Fruit fly (Drosophila melanogaster) whole organism, embryonic: ENCODE measurements around the gene Rpn11.

Experiments used
- Aef1 ChIP-seq: fragments of 200-800 bp; sonication (Bioruptor generic); IDR thresholded peaks from 3 replicates; pipeline ENCODE4 v1.3.6; 2022; ENCODE audit warnings: missing biosample characterization, missing genetic modification characterization
- Bdp1 ChIP-seq: fragments of 200-800 bp; sonication (Bioruptor generic); optimal IDR thresholded peaks from 3 replicates; lab custom pipeline; 2016; ENCODE audit warnings: missing biosample characterization, missing genetic modification characterization
- CG10321 ChIP-seq: fragments of 200-800 bp; sonication (Bioruptor generic); IDR thresholded peaks from 2 replicates; pipeline ENCODE4 v1.3.6; 2022; ENCODE audit warnings: missing biosample characterization, missing genetic modification characterization
- CG10366 ChIP-seq: fragments of 200-800 bp; sonication (Bioruptor generic); IDR thresholded peaks from 2 replicates; pipeline ENCODE4 v1.3.6; 2022; ENCODE audit warnings: missing biosample characterization, missing genetic modification characterization
- CG10959 ChIP-seq: fragments of 200-800 bp; sonication (Bioruptor generic); IDR thresholded peaks from 2 replicates; pipeline ENCODE4 v1.3.6; 2022; ENCODE audit warnings: missing biosample characterization, missing genetic modification characterization
- CG12659 ChIP-seq: fragments of 200-800 bp; sonication (Bioruptor generic); optimal IDR thresholded peaks from 3 replicates; lab custom pipeline; 2017; ENCODE audit warnings: mild to moderate bottlenecking, missing biosample characterization, missing genetic modification reagents, missing genetic modification characterization
- CG12769 ChIP-seq: fragments of 200-800 bp; sonication (Bioruptor generic); optimal IDR thresholded peaks from 2 replicates; lab custom pipeline; 2019; ENCODE audit warnings: missing biosample characterization, mild to moderate bottlenecking, missing genetic modification characterization, moderate library complexity
- CG16813 ChIP-seq: fragments of 200-800 bp; sonication (Bioruptor generic); IDR thresholded peaks from 3 replicates; pipeline ENCODE4 v1.3.6; 2022; ENCODE audit warnings: missing biosample characterization, missing genetic modification characterization; ENCODE audit not compliant: partially characterized antibody
- CG17385 ChIP-seq: fragments of 200-800 bp; sonication (Bioruptor generic); optimal IDR thresholded peaks from 3 replicates; lab custom pipeline; 2018; ENCODE audit warnings: missing biosample characterization, mild to moderate bottlenecking, missing genetic modification characterization
- CG17568 ChIP-seq: fragments of 200-800 bp; sonication (Bioruptor generic); optimal IDR thresholded peaks from 2 replicates; lab custom pipeline; 2018; ENCODE audit warnings: missing biosample characterization, mild to moderate bottlenecking, missing genetic modification characterization, moderate library complexity
- CG17612 ChIP-seq: fragments of 200-800 bp; sonication (Bioruptor generic); IDR thresholded peaks from 2 replicates; pipeline ENCODE4 v1.3.6; 2022; ENCODE audit warnings: missing biosample characterization, missing genetic modification characterization
- CG2129 ChIP-seq: fragments of 200-800 bp; sonication (Bioruptor generic); IDR thresholded peaks from 2 replicates; pipeline ENCODE4 v1.3.6; 2022; ENCODE audit warnings: missing biosample characterization, missing genetic modification characterization; ENCODE audit not compliant: partially characterized antibody
- CG2678 ChIP-seq: fragments of 200-800 bp; sonication (Bioruptor generic); optimal IDR thresholded peaks from 3 replicates; lab custom pipeline; 2019; ENCODE audit warnings: missing biosample characterization, mild to moderate bottlenecking, missing genetic modification characterization, moderate library complexity
- CG31441 ChIP-seq: fragments of 200-800 bp; sonication (Bioruptor generic); IDR thresholded peaks from 2 replicates; pipeline ENCODE4 v1.3.6; 2022; ENCODE audit warnings: missing biosample characterization, missing genetic modification characterization
- CG32767 ChIP-seq: fragments of 200-800 bp; sonication (Bioruptor generic); IDR thresholded peaks from 2 replicates; pipeline ENCODE4 v1.3.6; 2022; ENCODE audit warnings: missing biosample characterization, missing genetic modification characterization
- CG6854 ChIP-seq: fragments of 200-800 bp; sonication (Bioruptor generic); optimal IDR thresholded peaks from 3 replicates; lab custom pipeline; 2017; ENCODE audit warnings: missing biosample characterization, mild to moderate bottlenecking, missing genetic modification characterization
- CG8281 ChIP-seq: fragments of 200-800 bp; sonication (Bioruptor generic); optimal IDR thresholded peaks from 2 replicates; lab custom pipeline; 2018; ENCODE audit warnings: missing biosample characterization, mild to moderate bottlenecking, missing genetic modification characterization, moderate library complexity
- CG8290 ChIP-seq, 3 experiments: fragments of 200-800 bp; sonication (Bioruptor generic); optimal IDR thresholded peaks; 2 replicates each; lab custom pipeline; 2016 to 2019; ENCODE audit warnings: missing biosample characterization in 3 of 3, missing genetic modification characterization in 3 of 3, mild to moderate bottlenecking in 2 of 3, moderate library complexity in 1 of 3
- CG8765 ChIP-seq: fragments of 200-800 bp; sonication (Bioruptor generic); IDR thresholded peaks from 2 replicates; pipeline ENCODE4 v1.3.6; 2022; ENCODE audit warnings: missing biosample characterization, missing genetic modification characterization
- CG9215 ChIP-seq: fragments of 200-800 bp; sonication (Bioruptor generic); IDR thresholded peaks from 2 replicates; pipeline ENCODE4 v1.3.6; 2022; ENCODE audit warnings: missing biosample characterization, missing genetic modification characterization
- CG9797 ChIP-seq: fragments of 200-800 bp; sonication (Bioruptor generic); optimal IDR thresholded peaks from 3 replicates; lab custom pipeline; 2018; ENCODE audit warnings: missing biosample characterization, mild to moderate bottlenecking, missing genetic modification characterization
- D19A ChIP-seq: fragments of 200-800 bp; optimal IDR thresholded peaks from 3 replicates; lab custom pipeline; 2019; ENCODE audit warnings: missing biosample characterization, mild to moderate bottlenecking, missing genetic modification characterization, moderate library complexity
- D19B ChIP-seq: fragments of 200-800 bp; sonication (Bioruptor generic); optimal IDR thresholded peaks from 2 replicates; lab custom pipeline; 2017; ENCODE audit warnings: missing biosample characterization, mild to moderate bottlenecking, missing genetic modification characterization
- ERR ChIP-seq: fragments of 200-800 bp; sonication (Bioruptor generic); optimal IDR thresholded peaks from 2 replicates; lab custom pipeline; 2016; ENCODE audit warnings: missing biosample characterization, missing genetic modification characterization
- Hr51 ChIP-seq, 2 experiments: fragments of 200-800 bp; sonication (Bioruptor generic); optimal IDR thresholded peaks; 2 replicates in 1 of 2; 3 replicates in 1 of 2; lab custom pipeline; 2016 to 2018; ENCODE audit warnings: missing biosample characterization in 2 of 2, missing genetic modification characterization in 2 of 2, mild to moderate bottlenecking in 1 of 2, moderate library complexity in 1 of 2
- NfI ChIP-seq: fragments of 200-800 bp; sonication (Bioruptor generic); optimal IDR thresholded peaks from 3 replicates; lab custom pipeline; 2018; ENCODE audit warnings: missing biosample characterization, mild to moderate bottlenecking, missing genetic modification characterization, moderate library complexity
- Six4 ChIP-seq: fragments of 200-800 bp; sonication (Bioruptor generic); optimal IDR thresholded peaks from 2 replicates; lab custom pipeline; 2016; ENCODE audit warnings: missing biosample characterization, missing genetic modification characterization
- ac ChIP-seq: fragments of 200-800 bp; sonication (Bioruptor generic); optimal IDR thresholded peaks from 3 replicates; lab custom pipeline; 2017; ENCODE audit warnings: missing biosample characterization, mild to moderate bottlenecking, missing genetic modification characterization
- cas ChIP-seq: fragments of 200-800 bp; sonication (Bioruptor generic); IDR thresholded peaks from 2 replicates; pipeline ENCODE4 v1.3.6; 2022; ENCODE audit warnings: missing biosample characterization, missing genetic modification characterization
- caup ChIP-seq: fragments of 200-800 bp; sonication (Bioruptor generic); optimal IDR thresholded peaks from 3 replicates; lab custom pipeline; 2017; ENCODE audit warnings: missing biosample characterization, mild to moderate bottlenecking, missing genetic modification characterization, moderate library complexity; ENCODE audit not compliant: severe bottlenecking
- cg ChIP-seq: fragments of 200-800 bp; sonication (Bioruptor generic); optimal IDR thresholded peaks from 3 replicates; lab custom pipeline; 2019; ENCODE audit warnings: missing biosample characterization, mild to moderate bottlenecking, missing genetic modification characterization, moderate library complexity
- chn ChIP-seq: fragments of 200-800 bp; sonication (Bioruptor generic); optimal IDR thresholded peaks from 2 replicates; lab custom pipeline; 2016; ENCODE audit warnings: missing biosample characterization, missing genetic modification characterization
- dmrt99B ChIP-seq: fragments of 200-800 bp; sonication (Bioruptor generic); optimal IDR thresholded peaks from 2 replicates; lab custom pipeline; 2018; ENCODE audit warnings: missing biosample characterization, mild to moderate bottlenecking, missing genetic modification characterization, moderate library complexity
- eve ChIP-seq, 2 experiments: fragments of >200 bp; optimal IDR thresholded peaks; 2 replicates each; lab custom pipeline; 2017; ENCODE audit warnings: missing biosample characterization in 2 of 2, missing genetic modification characterization in 2 of 2
- fd64A ChIP-seq: fragments of 200-800 bp; sonication (Bioruptor generic); optimal IDR thresholded peaks from 3 replicates; lab custom pipeline; 2018; ENCODE audit warnings: missing biosample characterization, mild to moderate bottlenecking, missing genetic modification characterization
- gcm2 ChIP-seq: fragments of 200-800 bp; sonication (Bioruptor generic); optimal IDR thresholded peaks from 2 replicates; lab custom pipeline; 2016; ENCODE audit warnings: missing biosample characterization, missing genetic modification characterization
- gro ChIP-seq: fragments of 200-800 bp; sonication (Bioruptor generic); optimal IDR thresholded peaks from 2 replicates; lab custom pipeline; 2016; ENCODE audit warnings: missing biosample characterization, missing genetic modification characterization
- ind ChIP-seq: fragments of 200-800 bp; sonication (Bioruptor generic); optimal IDR thresholded peaks from 3 replicates; lab custom pipeline; 2016; ENCODE audit warnings: missing biosample characterization, missing genetic modification characterization
- nerfin-1 ChIP-seq: fragments of 200-800 bp; sonication (Bioruptor generic); optimal IDR thresholded peaks from 3 replicates; lab custom pipeline; 2019; ENCODE audit warnings: missing biosample characterization, mild to moderate bottlenecking, missing genetic modification characterization, moderate library complexity
- peb ChIP-seq: fragments of 200-800 bp; sonication (Bioruptor generic); IDR thresholded peaks from 2 replicates; pipeline ENCODE4 v1.3.6; 2022; ENCODE audit warnings: missing biosample characterization, missing genetic modification characterization
- pum ChIP-seq: fragments of 200-800 bp; sonication (Bioruptor generic); optimal IDR thresholded peaks from 2 replicates; lab custom pipeline; 2016; ENCODE audit warnings: missing biosample characterization, missing genetic modification characterization
- sens ChIP-seq: fragments of 200-800 bp; sonication (Bioruptor generic); peaks from one replicate; lab custom pipeline; 2016; ENCODE audit warnings: missing biosample characterization, missing genetic modification characterization
- slp2 ChIP-seq: fragments of 200-800 bp; sonication (Bioruptor generic); optimal IDR thresholded peaks from 2 replicates; lab custom pipeline; 2016; ENCODE audit warnings: missing biosample characterization, missing genetic modification characterization
- sug ChIP-seq: fragments of 200-800 bp; optimal IDR thresholded peaks from 2 replicates; lab custom pipeline; 2019; ENCODE audit warnings: missing biosample characterization, mild to moderate bottlenecking, missing genetic modification characterization, moderate library complexity
- tap ChIP-seq: fragments of 200-800 bp; optimal IDR thresholded peaks from 3 replicates; lab custom pipeline; 2019; ENCODE audit warnings: missing biosample characterization, mild to moderate bottlenecking, missing genetic modification characterization, moderate library complexity
- unc-4 ChIP-seq: fragments of 200-800 bp; sonication (Bioruptor generic); IDR thresholded peaks from 2 replicates; pipeline ENCODE4 v1.3.6; 2022; ENCODE audit warnings: missing biosample characterization, missing genetic modification characterization; ENCODE audit not compliant: partially characterized antibody

The Rpn11 gene

dm6 chr2L:5079200-5079599 lies 19.6 kb upstream of the Rpn11 start (continued):
- no peak for TF ChIP-seq pum
- TF ChIP-seq slp2 (GFP tag; lab: Kevin White, UChicago), result no peak
- no peak for TF ChIP-seq D19B
- 0 out of 2 replicates have a peak, but pooled peaks have one; percentile 36 for TF ChIP-seq CG10321 (GFP tag; lab: Robert Waterston, UW)
- TF ChIP-seq cg (GFP tag; lab: Kevin White, UChicago), result no peak
- TF ChIP-seq CG31441 (GFP tag; lab: Robert Waterston, UW), result no peak
- TF ChIP-seq sug (tag; lab: Kevin White, UChicago), result no peak
- no peak for TF ChIP-seq CG8290 (GFP tag; optimal IDR thresholded peaks at IDR 0.05; lab: Kevin White, UChicago)
- TF ChIP-seq CG8290 (tag; optimal IDR thresholded peaks at IDR 0.05; lab: Kevin White, UChicago), result no peak
- no peak for TF ChIP-seq peb (GFP tag; lab: Robert Waterston, UW)
- no peak for TF ChIP-seq CG10959
- no peak for TF ChIP-seq fd64A (GFP tag; lab: Kevin White, UChicago)
- TF ChIP-seq ind (GFP tag; lab: Kevin White, UChicago), result no peak
- no peak for TF ChIP-seq Aef1 (GFP tag; lab: Robert Waterston, UW)
- TF ChIP-seq CG12659, result no peak
- no peak for TF ChIP-seq gro
- TF ChIP-seq CG8281 (tag; lab: Kevin White, UChicago), result no peak
- TF ChIP-seq gcm2 (GFP tag; lab: Kevin White, UChicago), result no peak
- TF ChIP-seq CG17568 (GFP tag; lab: Kevin White, UChicago), result no peak

dm6 chr2L:5072357-5072756 lies 12.8 kb upstream of the Rpn11 start:
- TF ChIP-seq sens (GFP tag; lab: Kevin White, UChicago), result peak; percentile 68
- no peak for TF ChIP-seq D19A
- peak in 1 of 2 experiments; percentile 39 for TF ChIP-seq eve (GFP tag; optimal IDR thresholded peaks at IDR 0.05; lab: Kevin White, UChicago)
- no peak for TF ChIP-seq CG9797 (GFP tag; lab: Kevin White, UChicago)

DNA sequence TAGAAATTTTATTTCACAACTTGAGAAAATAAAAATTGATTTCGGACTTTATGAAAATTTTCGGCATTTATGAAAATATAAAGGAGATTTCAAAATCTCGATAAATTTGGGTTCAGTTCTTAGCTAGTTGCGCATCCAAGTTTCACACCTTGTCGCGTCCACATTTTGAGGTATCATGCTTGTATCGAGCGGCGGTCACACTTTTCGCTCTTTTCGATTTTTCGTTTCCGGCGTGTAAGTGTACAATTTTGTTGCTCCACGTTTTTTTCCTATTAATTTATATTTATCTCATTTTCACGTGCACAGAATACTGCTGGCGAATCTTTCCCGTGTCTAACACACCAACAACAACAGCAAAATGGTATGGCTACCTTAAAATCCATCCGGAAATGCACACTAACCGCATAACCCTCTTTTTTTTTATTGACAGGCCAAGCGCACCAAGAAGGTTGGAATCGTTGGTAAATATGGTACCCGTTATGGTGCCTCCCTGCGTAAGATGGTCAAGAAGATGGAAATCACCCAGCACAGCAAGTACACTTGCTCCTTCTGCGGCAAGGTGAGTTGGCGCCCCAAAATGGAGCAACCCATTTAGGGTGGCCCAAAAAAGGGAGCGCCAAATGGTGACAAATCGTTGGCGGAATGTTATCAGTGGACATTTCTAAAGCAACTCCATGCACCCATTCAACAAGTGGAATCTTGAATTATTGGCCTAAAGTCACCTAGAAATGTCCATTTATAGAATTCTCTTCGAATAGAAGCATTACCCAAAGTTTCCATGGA lies 11.4 kb upstream of the Rpn11 start, which contains the start of gene RpL37A:
Gene RpL37A, plus strand, starts transcription at position 161 of the 783 bp plus-strand sequence.
- TF ChIP-seq Six4 (GFP tag; lab: Kevin White, UChicago) (peak; percentile 61), CG32767 (GFP tag; lab: Robert Waterston, UW) (peak; percentile 51; the same call in 1 of the 2 replicates), CG17612 (GFP tag; lab: Robert Waterston, UW) (no peak; the same call in 1 of the 2 replicates), ac (GFP tag; lab: Kevin White, UChicago) (peak; percentile 59), dmrt99B (peak; percentile 63), CG16813 (GFP tag; lab: Robert Waterston, UW) (no peak), NfI (GFP tag; lab: Kevin White, UChicago) (peak; percentile 91), Hr51 (GFP tag; optimal IDR thresholded peaks at IDR 0.05; lab: Kevin White, UChicago) (peak; percentile 58 to 81), CG6854 (GFP tag; lab: Kevin White, UChicago) (peak; percentile 84), CG12769 (tag; lab: Kevin White, UChicago) (peak; percentile 78), CG8765 (GFP tag; lab: Robert Waterston, UW) (no peak), chn (GFP tag; lab: Kevin White, UChicago) (peak; percentile 38), Bdp1 (peak; percentile 62), nerfin-1 (tag; lab: Kevin White, UChicago) (peak; percentile 79), CG2129 (GFP tag; lab: Robert Waterston, UW) (no peak), CG2678 (tag; lab: Kevin White, UChicago) (peak; percentile 74), CG17568 (GFP tag; lab: Kevin White, UChicago) (peak; percentile 81), CG10366 (GFP tag; lab: Robert Waterston, UW) (peak; percentile 74), CG9215 (no peak), unc-4 (peak; percentile 32; the same call in 1 of the 2 replicates), CG17385 (GFP tag; lab: Kevin White, UChicago) (peak; percentile 65), ERR (GFP tag; lab: Kevin White, UChicago) (peak; percentile 55), tap (tag; lab: Kevin White, UChicago) (peak; percentile 66), caup (peak; percentile 95), cas (GFP tag; lab: Robert Waterston, UW) (peak; percentile 57; the same call in 1 of the 2 replicates)
